Worm (Caenorhabditis elegans) whole organism, L3 larva: ENCODE data around the gene T26H5.11.

Source experiments
- ZK546.5 ChIP-seq: sonication (generic microtip); optimal IDR thresholded peaks from 2 replicates; lab custom pipeline; 2017; ENCODE audit warnings: missing biosample characterization, missing genetic modification characterization
- aly-2 ChIP-seq: fragments of 150-350 bp; optimal IDR thresholded peaks from 2 replicates; lab custom pipeline; 2014; ENCODE audit warnings: missing biosample characterization, missing genetic modification characterization
- ama-1 ChIP-seq: fragments of 150-350 bp; optimal IDR thresholded peaks from 2 replicates; lab custom pipeline; 2018
- ceh-16 ChIP-seq: sonication (generic microtip); optimal IDR thresholded peaks from 2 replicates; lab custom pipeline; 2017; ENCODE audit warnings: missing biosample characterization, missing genetic modification characterization
- ceh-28 ChIP-seq: fragments of 150-350 bp; optimal IDR thresholded peaks from 2 replicates; lab custom pipeline; 2014; ENCODE audit warnings: missing biosample characterization, missing genetic modification reagents, missing genetic modification characterization
- ceh-82 ChIP-seq: fragments of 150-350 bp; optimal IDR thresholded peaks from 2 replicates; lab custom pipeline; 2014; ENCODE audit warnings: missing biosample characterization, missing genetic modification characterization
- ceh-9 ChIP-seq: sonication (generic microtip); optimal IDR thresholded peaks from 2 replicates; lab custom pipeline; 2018; ENCODE audit warnings: missing biosample characterization, missing genetic modification characterization
- elt-1 ChIP-seq: fragments of 150-350 bp; optimal IDR thresholded peaks from 2 replicates; lab custom pipeline; 2014; ENCODE audit warnings: missing biosample characterization, missing genetic modification characterization
- elt-2 ChIP-seq: sonication (generic microtip); optimal IDR thresholded peaks from 2 replicates; lab custom pipeline; 2016; ENCODE audit warnings: missing genetic modification reagents, mild to moderate bottlenecking, missing genetic modification characterization, missing compliant biosample characterization
- elt-3 ChIP-seq, 3 experiments: fragments of 150-350 bp in 1 of 3; sonication (generic microtip) in 2 of 3; optimal IDR thresholded peaks; 2 replicates in 2 of 3; 4 replicates in 1 of 3; lab custom pipeline; 2014 to 2017; ENCODE audit warnings: missing biosample characterization in 3 of 3, missing genetic modification characterization in 3 of 3
- eor-1 ChIP-seq, 2 experiments: fragments of 150-350 bp; optimal IDR thresholded peaks; 2 replicates each; lab custom pipeline; 2014 to 2018; ENCODE audit warnings: missing biosample characterization in 2 of 2, missing genetic modification characterization in 2 of 2
- fkh-10 ChIP-seq: sonication (generic microtip); optimal IDR thresholded peaks from 2 replicates; lab custom pipeline; 2017; ENCODE audit warnings: missing biosample characterization, missing genetic modification reagents, missing genetic modification characterization
- fos-1 ChIP-seq: fragments of 150-350 bp; optimal IDR thresholded peaks from 2 replicates; lab custom pipeline; 2014; ENCODE audit warnings: missing biosample characterization, missing genetic modification characterization
- hmg-11 ChIP-seq: sonication (generic microtip); optimal IDR thresholded peaks from 2 replicates; lab custom pipeline; 2016; ENCODE audit warnings: missing genetic modification characterization, missing compliant biosample characterization
- jun-1 ChIP-seq: fragments of 150-350 bp; optimal IDR thresholded peaks from 2 replicates; lab custom pipeline; 2014; ENCODE audit warnings: missing biosample characterization, missing genetic modification reagents, missing genetic modification characterization
- lin-39 ChIP-seq: fragments of 150-350 bp; optimal IDR thresholded peaks from 2 replicates; lab custom pipeline; 2018; ENCODE audit warnings: missing biosample characterization, missing genetic modification reagents, missing genetic modification characterization
- lsy-12 ChIP-seq: sonication (generic microtip); optimal IDR thresholded peaks from 2 replicates; lab custom pipeline; 2016; ENCODE audit warnings: mild to moderate bottlenecking, missing genetic modification characterization, missing compliant biosample characterization
- nhr-11 ChIP-seq: fragments of 150-350 bp; optimal IDR thresholded peaks from 2 replicates; lab custom pipeline; 2014; ENCODE audit warnings: missing biosample characterization, missing genetic modification characterization
- nhr-25 ChIP-seq: sonication (generic microtip); optimal IDR thresholded peaks from 2 replicates; lab custom pipeline; 2017; ENCODE audit warnings: missing biosample characterization, missing genetic modification characterization
- nhr-28 ChIP-seq: fragments of 150-350 bp; optimal IDR thresholded peaks from 2 replicates; lab custom pipeline; 2014; ENCODE audit warnings: missing biosample characterization, missing genetic modification characterization
- nhr-76 ChIP-seq: fragments of 150-350 bp; sonication (generic microtip); optimal IDR thresholded peaks from 5 replicates; lab custom pipeline; 2014; ENCODE audit warnings: missing biosample characterization, missing genetic modification characterization
- nhr-77 ChIP-seq: fragments of 150-350 bp; optimal IDR thresholded peaks from 2 replicates; lab custom pipeline; 2014; ENCODE audit warnings: missing biosample characterization, missing genetic modification characterization
- pha-4 ChIP-seq: fragments of 150-350 bp; optimal IDR thresholded peaks from 2 replicates; lab custom pipeline; 2014; ENCODE audit warnings: missing biosample characterization, missing genetic modification reagents, missing genetic modification characterization
- pqm-1 ChIP-seq: fragments of 150-350 bp; optimal IDR thresholded peaks from 2 replicates; lab custom pipeline; 2017; ENCODE audit warnings: missing biosample characterization, missing genetic modification characterization, inconsistent platforms
- sea-2 ChIP-seq: fragments of 150-350 bp; sonication (generic microtip); optimal IDR thresholded peaks from 4 replicates; lab custom pipeline; 2014; ENCODE audit warnings: missing biosample characterization, missing genetic modification reagents, missing genetic modification characterization
- skn-1 ChIP-seq: fragments of 150-350 bp; optimal IDR thresholded peaks from 2 replicates; lab custom pipeline; 2014; ENCODE audit warnings: missing biosample characterization, missing genetic modification characterization
- snpc-4 ChIP-seq: fragments of 150-350 bp; optimal IDR thresholded peaks from 2 replicates; lab custom pipeline; 2014; ENCODE audit warnings: missing biosample characterization, missing genetic modification characterization
- tbx-2 ChIP-seq: sonication (generic microtip); optimal IDR thresholded peaks from 2 replicates; lab custom pipeline; 2016; ENCODE audit warnings: mild to moderate bottlenecking, missing genetic modification characterization, missing compliant biosample characterization
- unc-39 ChIP-seq: sonication (generic microtip); optimal IDR thresholded peaks from 4 replicates; lab custom pipeline; 2017; ENCODE audit warnings: missing biosample characterization, missing genetic modification characterization
- unc-62 ChIP-seq: fragments of 150-350 bp; sonication (generic microtip); optimal IDR thresholded peaks from 4 replicates; lab custom pipeline; 2014; ENCODE audit warnings: missing biosample characterization, missing genetic modification reagents, missing genetic modification characterization
- zag-1 ChIP-seq: fragments of 150-350 bp; optimal IDR thresholded peaks from 2 replicates; lab custom pipeline; 2014; ENCODE audit warnings: missing biosample characterization, missing genetic modification characterization
- ztf-11 ChIP-seq: fragments of 150-350 bp; optimal IDR thresholded peaks from 2 replicates; lab custom pipeline; 2014; ENCODE audit warnings: missing biosample characterization, missing genetic modification characterization

Gene T26H5.11

DNA sequence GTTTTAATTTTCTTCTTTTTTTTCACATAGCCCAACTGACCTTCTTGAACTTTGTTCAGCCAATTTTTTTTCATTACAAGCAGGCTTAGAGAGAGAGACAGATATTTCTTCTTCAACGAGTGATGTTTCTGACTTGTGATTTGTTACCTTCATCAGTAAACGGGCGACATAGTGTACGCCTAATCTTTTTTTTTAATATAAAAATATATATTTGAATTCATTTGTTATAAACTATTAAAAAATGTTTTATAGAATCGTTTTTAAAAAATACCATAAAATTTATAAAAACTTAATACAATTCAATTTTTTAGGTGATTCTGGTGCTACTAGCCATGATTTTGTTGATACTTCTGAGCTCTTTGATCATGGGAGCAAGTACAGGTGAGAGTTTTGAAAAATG is 26.3 kb downstream of the T26H5.11 start, which contains the start of gene T06E6.10:
Gene T06E6.10 (plus strand): TSS at position 301 of the 400 bp plus-strand sequence.
- TF ChIP-seq unc-62 (GFP tag; lab: Kevin White, UChicago) (no peak), nhr-11 (tag; lab: Kevin White, UChicago) (no peak), pqm-1 (no peak), ceh-28 (tag; lab: Kevin White, UChicago) (no peak), lsy-12 (tag; lab: Kevin White, UChicago) (no peak), fkh-10 (GFP tag; lab: Kevin White, UChicago) (no peak), skn-1 (tag; lab: Kevin White, UChicago) (no peak), pha-4 (no peak), aly-2 (tag; lab: Kevin White, UChicago) (no peak), ZK546.5 (tag; lab: Kevin White, UChicago) (no peak), ama-1 (no peak), eor-1 (tag; optimal IDR thresholded peaks at IDR 0.05; lab: Kevin White, UChicago) (no peak), unc-39 (tag; lab: Kevin White, UChicago) (no peak), nhr-28 (tag; lab: Kevin White, UChicago) (no peak)

ce11 chrV:15415951-15416350 is 28.1 kb downstream of the T26H5.11 start, which contains the start of gene srh-265:
Gene srh-265 (plus strand): TSS chrV:15416251.
- TF ChIP-seq hmg-11 (tag; lab: Kevin White, UChicago), result no peak
- TF ChIP-seq lin-39 (tag; lab: Kevin White, UChicago), result no peak
- no peak for TF ChIP-seq ceh-9 (tag; lab: Kevin White, UChicago)
- no peak for TF ChIP-seq zag-1 (tag; lab: Kevin White, UChicago)
- TF ChIP-seq lsy-12 (tag; lab: Kevin White, UChicago), result no peak

DNA sequence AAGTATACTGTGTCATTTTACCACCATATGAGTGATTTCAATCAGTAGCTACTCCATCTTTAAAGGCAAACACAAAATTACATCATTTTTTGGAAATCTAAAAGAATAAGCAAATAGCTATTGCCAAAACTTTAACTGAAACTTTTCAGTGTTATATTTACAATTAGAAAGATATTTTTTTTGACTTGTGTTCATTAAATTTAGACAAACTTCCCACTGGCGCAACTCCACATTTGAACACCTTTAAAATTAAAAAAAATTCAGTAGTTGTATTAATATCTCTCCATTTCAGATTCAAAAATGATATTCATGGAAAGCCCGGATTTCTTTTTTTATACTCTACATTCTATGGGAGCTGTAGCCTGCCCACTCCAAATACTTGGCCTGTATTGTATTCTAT is 30.2 kb downstream of the T26H5.11 start, which contains the start of gene srh-264:
Gene srh-264 (plus strand): TSS at position 301 of the 400 bp plus-strand sequence.
- TF ChIP-seq unc-62 (GFP tag; lab: Kevin White, UChicago), result no peak
- no peak for TF ChIP-seq elt-1 (tag; lab: Kevin White, UChicago)
- no peak for TF ChIP-seq ZK546.5 (tag; lab: Kevin White, UChicago)
- TF ChIP-seq pha-4, result no peak
- TF ChIP-seq unc-39 (tag; lab: Kevin White, UChicago), result no peak

DNA sequence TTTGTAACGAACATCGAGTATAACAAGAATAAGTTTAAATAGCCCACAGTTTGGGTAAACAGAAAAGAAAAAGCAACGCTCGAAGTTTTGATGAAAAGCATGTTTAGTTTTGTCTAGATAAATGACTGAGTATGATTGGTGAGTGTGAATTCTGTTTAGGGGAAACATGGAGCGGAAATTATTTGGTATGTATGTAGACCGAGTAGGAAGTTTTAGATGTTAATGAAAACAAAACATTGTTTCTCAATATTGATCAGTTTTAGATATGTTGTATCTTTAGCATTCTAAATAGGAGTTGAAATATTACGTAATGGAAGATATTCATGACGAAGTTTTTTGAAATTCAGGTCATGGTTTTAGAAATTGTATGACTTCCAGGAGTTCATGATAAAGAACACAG is 31.5 kb downstream of the T26H5.11 start, which contains the start of gene srbc-63:
Gene srbc-63 (minus strand): TSS at position 101 of the 400 bp plus-strand sequence.
- TF ChIP-seq tbx-2 (tag; lab: Kevin White, UChicago) (no peak), unc-62 (GFP tag; lab: Kevin White, UChicago) (no peak), ceh-16 (tag; lab: Kevin White, UChicago) (no peak), elt-3 (tag; optimal IDR thresholded peaks at IDR 0.05; lab: Kevin White, UChicago) (no peak), sea-2 (GFP tag; lab: Kevin White, UChicago) (no peak), nhr-28 (tag; lab: Kevin White, UChicago) (no peak), nhr-76 (tag; lab: Kevin White, UChicago) (no peak), snpc-4 (tag; lab: Kevin White, UChicago) (no peak)

ce11 chrV:15406928-15407327 is 37.2 kb downstream of the T26H5.11 start, which contains the start of gene srh-257:
Gene srh-257 (plus strand): TSS chrV:15407228.
- TF ChIP-seq snpc-4 (tag; lab: Kevin White, UChicago) (no peak), zag-1 (tag; lab: Kevin White, UChicago) (no peak)

DNA sequence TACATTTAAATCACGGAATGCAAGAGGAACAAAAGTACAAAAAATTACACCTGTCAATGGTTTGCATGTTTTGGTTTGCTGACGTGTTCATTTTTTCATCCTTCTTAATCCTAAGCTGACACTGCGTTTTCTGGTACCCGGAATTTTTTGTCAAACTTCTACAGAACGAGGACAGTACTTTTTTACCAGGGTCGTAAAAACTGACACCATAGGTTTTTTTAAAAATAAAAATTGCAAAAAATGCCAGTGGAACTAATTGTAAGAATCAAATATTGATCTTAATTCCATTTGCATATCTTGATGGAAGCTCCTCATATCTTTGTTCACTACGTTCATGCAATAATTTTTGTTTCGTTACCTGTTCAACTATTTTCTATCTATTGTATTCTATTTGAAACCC is 39.2 kb downstream of the T26H5.11 start, which contains the start of gene srh-258:
Gene srh-258 (plus strand): TSS at position 301 of the 400 bp plus-strand sequence.
- no peak for TF ChIP-seq ztf-11 (tag; lab: Kevin White, UChicago)
- no peak for TF ChIP-seq nhr-25 (tag; lab: Kevin White, UChicago)
- no peak for TF ChIP-seq unc-39 (tag; lab: Kevin White, UChicago)
- TF ChIP-seq ceh-82 (tag; lab: Kevin White, UChicago), result no peak
- no peak for TF ChIP-seq jun-1 (tag; lab: Kevin White, UChicago)
- TF ChIP-seq aly-2 (tag; lab: Kevin White, UChicago), result no peak
- TF ChIP-seq nhr-77, result no peak
- TF ChIP-seq nhr-11 (tag; lab: Kevin White, UChicago), result no peak
- TF ChIP-seq fos-1 (tag; lab: Kevin White, UChicago), result no peak
- no peak for TF ChIP-seq elt-2
